Fruit fly (Drosophila melanogaster): ENCODE measurements around the gene CG31106.
A peak's percentile ranks its signal among the peaks of the same experiment; 100 is the strongest.

The CG31106 gene

dm6 chr3R:25258628-25259240 is 42.6 kb downstream of the CG31106 start, which contains the start of gene CG11857 (continued):
- peak; percentile 86 for TF ChIP-seq btn (GFP tag; optimal IDR thresholded peaks at IDR 0.05)
- TF ChIP-seq Neu2 (GFP tag; optimal IDR thresholded peaks at IDR 0.05; ENCODE audit: borderline replicate concordance), result peak; percentile 83
- TF ChIP-seq HmgZ (tag; optimal IDR thresholded peaks at IDR 0.05), result peak; percentile 99
- peak; percentile 98 for TF ChIP-seq CG9609 (GFP tag; optimal IDR thresholded peaks at IDR 0.05)
- TF ChIP-seq gcm (GFP tag; optimal IDR thresholded peaks at IDR 0.05), result peak; percentile 94
- peak; percentile 94 for TF ChIP-seq jing (GFP tag; optimal IDR thresholded peaks at IDR 0.05)
- TF ChIP-seq peb (GFP tag; IDR thresholded peaks at IDR 0.05), result peak; percentile 98
- TF ChIP-seq Fer3 (tag; optimal IDR thresholded peaks at IDR 0.05), result peak; percentile 98
- TF ChIP-seq en (GFP tag; optimal IDR thresholded peaks at IDR 0.05), result peak; percentile 90
- peak; percentile 99 for TF ChIP-seq CG32532 (GFP tag; IDR thresholded peaks at IDR 0.05)
- TF ChIP-seq CG14965 (GFP tag; optimal IDR thresholded peaks at IDR 0.05; ENCODE audit: borderline replicate concordance), result peak; percentile 55
- peak; percentile 97 for TF ChIP-seq dan (GFP tag; IDR thresholded peaks at IDR 0.05)
- peak; percentile 98 for TF ChIP-seq CG4424 (GFP tag; optimal IDR thresholded peaks at IDR 0.05)
- peak; percentile 89 for TF ChIP-seq ac (GFP tag; optimal IDR thresholded peaks at IDR 0.05)
- TF ChIP-seq CG17568 (GFP tag; optimal IDR thresholded peaks at IDR 0.05), result no peak
- TF ChIP-seq ash1 (GFP tag; optimal IDR thresholded peaks at IDR 0.05), result peak; percentile 84
- TF ChIP-seq CG17359 (tag; optimal IDR thresholded peaks at IDR 0.05), result peak; percentile 98
- TF ChIP-seq CG31388 (GFP tag; optimal IDR thresholded peaks at IDR 0.05), result peak; percentile 97
- peak; percentile 82 for TF ChIP-seq CG4707 (GFP tag; optimal IDR thresholded peaks at IDR 0.05)
- peak; percentile 95 for TF ChIP-seq CG7357 (GFP tag; IDR thresholded peaks at IDR 0.05)
- no peak for TF ChIP-seq abd-A (tag; optimal IDR thresholded peaks at IDR 0.05)
- TF ChIP-seq Sox100B (GFP tag; optimal IDR thresholded peaks at IDR 0.05), result peak; percentile 93
- peak; percentile 98 for TF ChIP-seq ara (GFP tag; IDR thresholded peaks at IDR 0.05)
- peak; percentile 97 for TF ChIP-seq CG32767 (GFP tag; IDR thresholded peaks at IDR 0.05)
- TF ChIP-seq CG5953 (GFP tag; IDR thresholded peaks at IDR 0.05), result peak; percentile 96
- peak; percentile 100 for TF ChIP-seq Xbp1 (GFP tag; optimal IDR thresholded peaks at IDR 0.05)
- peak; percentile 89 for TF ChIP-seq Myb (GFP tag; optimal IDR thresholded peaks at IDR 0.05)
- TF ChIP-seq Spps (tag; optimal IDR thresholded peaks at IDR 0.05), result peak; percentile 94
- peak; percentile 99 for TF ChIP-seq esg (GFP tag; conservative IDR thresholded peaks at IDR 0.05)
- TF ChIP-seq sc (optimal IDR thresholded peaks at IDR 0.05), result no peak
- TF ChIP-seq sc (GFP tag; optimal IDR thresholded peaks at IDR 0.05), result peak; percentile 94
- TF ChIP-seq CG2678 (tag; optimal IDR thresholded peaks at IDR 0.05), result peak; percentile 98
- peak; percentile 98 for TF ChIP-seq maf-S (GFP tag; optimal IDR thresholded peaks at IDR 0.05)
- peak; percentile 98 for TF ChIP-seq Camta (GFP tag; optimal IDR thresholded peaks at IDR 0.05)
- peak; percentile 89 for TF ChIP-seq odd (GFP tag; optimal IDR thresholded peaks at IDR 0.05)
- TF ChIP-seq CG4360 (GFP tag; IDR thresholded peaks at IDR 0.05), result peak; percentile 75
- peak; percentile 95 for TF ChIP-seq HmgD (GFP tag; optimal IDR thresholded peaks at IDR 0.05)
- TF ChIP-seq BEAF-32 (GFP tag; optimal IDR thresholded peaks at IDR 0.05), result peak; percentile 100
- peak; percentile 99 for TF ChIP-seq CG3847 (GFP tag; IDR thresholded peaks at IDR 0.05)
- TF ChIP-seq fd3F (GFP tag; optimal IDR thresholded peaks at IDR 0.05), result peak; percentile 98
- peak; percentile 98 for TF ChIP-seq Atf3 (GFP tag; optimal IDR thresholded peaks at IDR 0.05)
- peak; percentile 100 for TF ChIP-seq slbo (GFP tag; IDR thresholded peaks at IDR 0.05)
- peak; percentile 96 for TF ChIP-seq ato (GFP tag; IDR thresholded peaks at IDR 0.05; ENCODE audit: partially characterized antibody)
- TF ChIP-seq croc (GFP tag; conservative IDR thresholded peaks at IDR 0.05), result peak; percentile 98
- peak; percentile 97 for TF ChIP-seq trh (GFP tag; optimal IDR thresholded peaks at IDR 0.05)
- TF ChIP-seq CG18764 (GFP tag; optimal IDR thresholded peaks at IDR 0.05), result peak; percentile 97
- no peak for TF ChIP-seq CG5180 (GFP tag; optimal IDR thresholded peaks at IDR 0.05)
- TF ChIP-seq CG30020 (tag; optimal IDR thresholded peaks at IDR 0.05), result peak; percentile 92
- TF ChIP-seq pros (GFP tag; optimal IDR thresholded peaks at IDR 0.05), result peak; percentile 8
- peak; percentile 99 for TF ChIP-seq Chrac-16 (GFP tag; optimal IDR thresholded peaks at IDR 0.05)

All from whole organism, embryonic.